Worm (Caenorhabditis elegans) whole organism, young adult: Measurements from ENCODE around the gene twk-21.

Experiments used
- D2030.7 ChIP-seq: fragments of 200-800 bp; sonication (Bioruptor generic); IDR thresholded peaks from 2 replicates; pipeline ENCODE4 v1.3.6; 2022; ENCODE audit warnings: missing genetic modification reagents, missing genetic modification characterization, missing compliant biosample characterization
- F22D6.2 ChIP-seq: sonication (generic microtip); optimal IDR thresholded peaks from 2 replicates; lab custom pipeline; 2016; ENCODE audit warnings: mild to moderate bottlenecking, missing genetic modification characterization, missing compliant biosample characterization
- F23B12.7 ChIP-seq: sonication (generic microtip); optimal IDR thresholded peaks from 2 replicates; lab custom pipeline; 2017; ENCODE audit warnings: missing genetic modification characterization, mild to moderate bottlenecking, missing compliant biosample characterization, antibody characterized with exemption, moderate library complexity; ENCODE audit not compliant: insufficient read depth
- F33H1.4 ChIP-seq: fragments of 200-800 bp; sonication (Bioruptor generic); IDR thresholded peaks from 2 replicates; pipeline ENCODE4 v1.3.6; 2022; ENCODE audit warnings: missing genetic modification reagents, missing genetic modification characterization, missing compliant biosample characterization
- F37B4.10 ChIP-seq: fragments of 200-800 bp; sonication (Bioruptor generic); IDR thresholded peaks from 2 replicates; pipeline ENCODE4 v1.3.6; 2022; ENCODE audit warnings: missing genetic modification characterization, missing compliant biosample characterization
- F49E8.2 ChIP-seq: sonication (generic microtip); optimal IDR thresholded peaks from 3 replicates; lab custom pipeline; 2017; ENCODE audit warnings: missing genetic modification characterization, mild to moderate bottlenecking, missing compliant biosample characterization, antibody characterized with exemption, moderate library complexity; ENCODE audit not compliant: insufficient read depth
- F57C9.4 ChIP-seq: sonication (generic microtip); optimal IDR thresholded peaks from 2 replicates; lab custom pipeline; 2017; ENCODE audit warnings: mild to moderate bottlenecking, missing genetic modification characterization, missing compliant biosample characterization
- Y53F4B.3 ChIP-seq: fragments of 200-800 bp; sonication (Bioruptor generic); IDR thresholded peaks from 2 replicates; pipeline ENCODE4 v1.3.6; 2022; ENCODE audit warnings: missing genetic modification reagents, missing genetic modification characterization, missing compliant biosample characterization
- Y67H2A.10 ChIP-seq: fragments of 200-800 bp; sonication (Bioruptor generic); conservative IDR thresholded peaks from 2 replicates; pipeline ENCODE4 v1.3.6; 2022; ENCODE audit warnings: missing genetic modification reagents, missing genetic modification characterization, missing compliant biosample characterization
- Y79H2A.3 ChIP-seq: fragments of 200-800 bp; sonication (Bioruptor generic); conservative IDR thresholded peaks from 2 replicates; pipeline ENCODE4 v1.3.6; 2022; ENCODE audit warnings: missing genetic modification reagents, missing genetic modification characterization, missing compliant biosample characterization
- Y95B8A.8 ChIP-seq: fragments of 200-800 bp; sonication (Bioruptor generic); IDR thresholded peaks from 2 replicates; pipeline ENCODE4 v1.3.6; 2022; ENCODE audit warnings: missing genetic modification reagents, missing genetic modification characterization, missing compliant biosample characterization
- akir-1 ChIP-seq: fragments of 200-800 bp; sonication (Bioruptor generic); optimal IDR thresholded peaks from 2 replicates; lab custom pipeline; 2018; ENCODE audit warnings: mild to moderate bottlenecking, missing genetic modification characterization, moderate library complexity, missing compliant biosample characterization
- aptf-2 ChIP-seq: fragments of 200-800 bp; sonication (Bioruptor generic); conservative IDR thresholded peaks from 2 replicates; pipeline ENCODE4 v1.3.6; 2022; ENCODE audit warnings: missing genetic modification reagents, missing genetic modification characterization, missing compliant biosample characterization
- bed-2 ChIP-seq: fragments of 200-800 bp; sonication (Bioruptor generic); IDR thresholded peaks from 2 replicates; pipeline ENCODE4 v1.3.6; 2022; ENCODE audit warnings: missing genetic modification reagents, missing genetic modification characterization, missing compliant biosample characterization
- cebp-2 ChIP-seq: fragments of 200-800 bp; sonication (Bioruptor generic); IDR thresholded peaks from 2 replicates; pipeline ENCODE4 v1.3.6; 2022; ENCODE audit warnings: missing genetic modification characterization, missing compliant biosample characterization
- ceh-58 ChIP-seq: fragments of 200-800 bp; sonication (Bioruptor generic); IDR thresholded peaks from 2 replicates; pipeline ENCODE4 v1.3.6; 2022; ENCODE audit warnings: missing genetic modification characterization, missing compliant biosample characterization
- ceh-79 ChIP-seq: sonication (generic microtip); optimal IDR thresholded peaks from 2 replicates; lab custom pipeline; 2017; ENCODE audit warnings: mild to moderate bottlenecking, missing genetic modification characterization, missing compliant biosample characterization
- ceh-91 ChIP-seq: fragments of 200-800 bp; sonication (Bioruptor generic); IDR thresholded peaks from 2 replicates; pipeline ENCODE4 v1.3.6; 2022; ENCODE audit warnings: missing genetic modification reagents, missing genetic modification characterization, missing compliant biosample characterization
- chd-7 ChIP-seq: sonication (generic microtip); optimal IDR thresholded peaks from 2 replicates; lab custom pipeline; 2016; ENCODE audit warnings: mild to moderate bottlenecking, missing genetic modification characterization, moderate library complexity, missing compliant biosample characterization
- gei-17 ChIP-seq: fragments of 200-800 bp; sonication (Bioruptor generic); optimal IDR thresholded peaks from 2 replicates; lab custom pipeline; 2018; ENCODE audit warnings: mild to moderate bottlenecking, missing genetic modification characterization, missing compliant biosample characterization
- hlh-26 ChIP-seq: fragments of 200-800 bp; sonication (Bioruptor generic); conservative IDR thresholded peaks from 2 replicates; pipeline ENCODE4 v1.3.6; 2022; ENCODE audit warnings: missing genetic modification reagents, missing genetic modification characterization, missing compliant biosample characterization
- hmg-1.2 ChIP-seq: fragments of 200-800 bp; sonication (Bioruptor generic); IDR thresholded peaks from 2 replicates; pipeline ENCODE4 v1.3.6; 2022; ENCODE audit warnings: missing genetic modification reagents, missing genetic modification characterization, missing compliant biosample characterization
- hmg-20 ChIP-seq: fragments of 200-800 bp; sonication (Bioruptor generic); IDR thresholded peaks from 2 replicates; pipeline ENCODE4 v1.3.6; 2022; ENCODE audit warnings: missing genetic modification reagents, missing genetic modification characterization, missing compliant biosample characterization
- hrde-1 ChIP-seq: sonication (generic microtip); optimal IDR thresholded peaks from 2 replicates; lab custom pipeline; 2016; ENCODE audit warnings: missing genetic modification characterization, mild to moderate bottlenecking, missing compliant biosample characterization, moderate library complexity, missing genotype, missing genetic modification reagents, borderline replicate concordance
- lir-1 ChIP-seq: fragments of 200-800 bp; sonication (Bioruptor generic); conservative IDR thresholded peaks from 2 replicates; pipeline ENCODE4 v1.3.6; 2022; ENCODE audit warnings: missing genetic modification reagents, missing genetic modification characterization, missing compliant biosample characterization
- lsl-1 ChIP-seq: fragments of 200-800 bp; sonication (Bioruptor generic); optimal IDR thresholded peaks from 2 replicates; lab custom pipeline; 2018; ENCODE audit warnings: mild to moderate bottlenecking, missing genetic modification characterization, moderate library complexity, missing compliant biosample characterization
- lsy-27 ChIP-seq: sonication (generic microtip); optimal IDR thresholded peaks from 2 replicates; lab custom pipeline; 2017; ENCODE audit warnings: missing genetic modification characterization, mild to moderate bottlenecking, missing compliant biosample characterization, antibody characterized with exemption, missing genotype, borderline replicate concordance; ENCODE audit not compliant: insufficient read depth
- madf-6 ChIP-seq: fragments of 200-800 bp; sonication (Bioruptor generic); IDR thresholded peaks from 2 replicates; pipeline ENCODE4 v1.3.6; 2022; ENCODE audit warnings: missing genetic modification reagents, missing genetic modification characterization, missing compliant biosample characterization
- madf-8 ChIP-seq: fragments of 200-800 bp; sonication (Bioruptor generic); conservative IDR thresholded peaks from 2 replicates; pipeline ENCODE4 v1.3.6; 2022; ENCODE audit warnings: missing genetic modification reagents, missing genetic modification characterization, missing compliant biosample characterization
- mcd-1 ChIP-seq: fragments of 200-800 bp; sonication (Bioruptor generic); IDR thresholded peaks from 2 replicates; pipeline ENCODE4 v1.3.6; 2022; ENCODE audit warnings: missing genetic modification reagents, missing genetic modification characterization, missing compliant biosample characterization
- mel-28 ChIP-seq: sonication (generic microtip); optimal IDR thresholded peaks from 2 replicates; lab custom pipeline; 2016; ENCODE audit warnings: borderline replicate concordance, mild to moderate bottlenecking, missing genetic modification characterization, missing compliant biosample characterization
- mes-4 ChIP-seq: sonication (generic microtip); optimal IDR thresholded peaks from 2 replicates; lab custom pipeline; 2016; ENCODE audit warnings: missing genotype, missing genetic modification characterization, missing compliant biosample characterization
- mxl-1 ChIP-seq: sonication (generic microtip); optimal IDR thresholded peaks from 2 replicates; lab custom pipeline; 2016; ENCODE audit warnings: missing genetic modification characterization, missing compliant biosample characterization
- nfya-1 ChIP-seq: sonication (generic microtip); optimal IDR thresholded peaks from 2 replicates; lab custom pipeline; 2017; ENCODE audit warnings: antibody characterized with exemption, missing compliant biosample characterization, missing genetic modification characterization, borderline replicate concordance; ENCODE audit not compliant: insufficient read depth
- nfya-2 ChIP-seq: fragments of 200-800 bp; sonication (Bioruptor generic); IDR thresholded peaks from 2 replicates; pipeline ENCODE4 v1.3.6; 2022; ENCODE audit warnings: missing genetic modification reagents, missing genetic modification characterization, missing compliant biosample characterization
- nhr-120 ChIP-seq: fragments of 200-800 bp; sonication (Bioruptor generic); IDR thresholded peaks from 2 replicates; pipeline ENCODE4 v1.3.6; 2022; ENCODE audit warnings: missing genetic modification characterization, missing compliant biosample characterization
- nhr-27 ChIP-seq: fragments of 200-800 bp; sonication (Bioruptor generic); optimal IDR thresholded peaks from 2 replicates; lab custom pipeline; 2018; ENCODE audit warnings: mild to moderate bottlenecking, missing genetic modification characterization, moderate library complexity, missing compliant biosample characterization
- sdz-38 ChIP-seq: sonication (generic microtip); optimal IDR thresholded peaks from 2 replicates; lab custom pipeline; 2016; ENCODE audit warnings: missing genotype, missing genetic modification characterization, missing compliant biosample characterization
- sea-2 ChIP-seq: fragments of 200-800 bp; sonication (Bioruptor generic); IDR thresholded peaks from 2 replicates; pipeline ENCODE4 v1.3.6; 2022; ENCODE audit warnings: missing genetic modification characterization, missing compliant biosample characterization
- snpc-3.4 ChIP-seq: sonication (generic microtip); optimal IDR thresholded peaks from 2 replicates; lab custom pipeline; 2017; ENCODE audit warnings: missing genetic modification characterization, mild to moderate bottlenecking, missing compliant biosample characterization, antibody characterized with exemption, moderate library complexity, missing genotype, missing genetic modification reagents
- snpc-4 ChIP-seq, 5 experiments: fragments of 150-350 bp in 1 of 5; sonication (generic microtip) in 4 of 5; optimal IDR thresholded peaks; 2 replicates each; lab custom pipeline; 2014 to 2018; ENCODE audit warnings: missing genetic modification characterization in 5 of 5, missing biosample characterization in 3 of 5, antibody characterized with exemption in 2 of 5, mild to moderate bottlenecking in 2 of 5, missing compliant biosample characterization in 2 of 5, missing genotype in 2 of 5, moderate library complexity in 2 of 5, missing genetic modification reagents in 1 of 5
- sptf-2 ChIP-seq: fragments of 200-800 bp; sonication (Bioruptor generic); optimal IDR thresholded peaks from 2 replicates; lab custom pipeline; 2018; ENCODE audit warnings: mild to moderate bottlenecking, missing genetic modification characterization, missing compliant biosample characterization
- unc-62 ChIP-seq: fragments of 150-350 bp; optimal IDR thresholded peaks from 2 replicates; lab custom pipeline; 2014; ENCODE audit warnings: missing biosample characterization, missing genetic modification reagents, missing genetic modification characterization
- zfh-2 ChIP-seq: fragments of 200-800 bp; sonication (Bioruptor generic); conservative IDR thresholded peaks from 2 replicates; pipeline ENCODE4 v1.3.6; 2022; ENCODE audit warnings: missing genetic modification reagents, missing genetic modification characterization, missing compliant biosample characterization
- zim-3 ChIP-seq: sonication (generic microtip); optimal IDR thresholded peaks from 2 replicates; lab custom pipeline; 2017; ENCODE audit warnings: mild to moderate bottlenecking, missing genetic modification characterization, moderate library complexity, missing compliant biosample characterization
- ztf-22 ChIP-seq: fragments of 200-800 bp; sonication (Bioruptor generic); optimal IDR thresholded peaks from 2 replicates; lab custom pipeline; 2018; ENCODE audit warnings: mild to moderate bottlenecking, missing genetic modification characterization, moderate library complexity, missing compliant biosample characterization
- ztf-6 ChIP-seq: fragments of 200-800 bp; sonication (Bioruptor generic); IDR thresholded peaks from 2 replicates; pipeline ENCODE4 v1.3.6; 2022; ENCODE audit warnings: missing genetic modification reagents, missing genetic modification characterization, missing compliant biosample characterization

twk-21 gene

ce11 chrX:16298173-16298572, 1.5 kb upstream of the twk-21 start (continued):
- TF ChIP-seq sdz-38 (tag; lab: Kevin White, UChicago) = no peak
- TF ChIP-seq madf-6 (GFP tag; lab: Robert Waterston, UW) = no peak; the same call in 1 of the 2 replicates
- TF ChIP-seq ztf-6 (GFP tag; lab: Robert Waterston, UW) = no peak
- TF ChIP-seq gei-17 (GFP tag; lab: Kevin White, UChicago) = no peak
- peak; percentile 58; the same call in 1 of the 2 replicates for TF ChIP-seq Y79H2A.3 (GFP tag; lab: Robert Waterston, UW)
- TF ChIP-seq F37B4.10 = no peak
- no peak for TF ChIP-seq nhr-120 (GFP tag; lab: Robert Waterston, UW)
- TF ChIP-seq D2030.7 (GFP tag; lab: Robert Waterston, UW) = no peak; the same call in none of the 2 replicates
- no peak for TF ChIP-seq ceh-79 (tag; lab: Kevin White, UChicago)
- no peak for TF ChIP-seq Y53F4B.3 (GFP tag; lab: Robert Waterston, UW)
- peak; percentile 49; the same call in 1 of the 2 replicates for TF ChIP-seq mcd-1 (GFP tag; lab: Robert Waterston, UW)
- TF ChIP-seq cebp-2 (GFP tag; lab: Robert Waterston, UW) = no peak
- no peak for TF ChIP-seq chd-7 (tag; lab: Kevin White, UChicago)
- TF ChIP-seq nfya-1 (tag; lab: Kevin White, UChicago) = no peak
- peak; percentile 68 for TF ChIP-seq F23B12.7
- TF ChIP-seq unc-62 (GFP tag; lab: Kevin White, UChicago) = no peak
- peak; percentile 71 for TF ChIP-seq zim-3 (tag; lab: Kevin White, UChicago)
- TF ChIP-seq sea-2 (GFP tag; lab: Robert Waterston, UW) = no peak
- TF ChIP-seq akir-1 (GFP tag; lab: Kevin White, UChicago) = no peak
- no peak for TF ChIP-seq madf-8 (GFP tag; lab: Robert Waterston, UW)
- TF ChIP-seq hmg-20 = 0 out of 2 replicates have a peak, but pooled peaks have one; percentile 37
- TF ChIP-seq ceh-58 (GFP tag; lab: Robert Waterston, UW) = no peak
- no peak for TF ChIP-seq nfya-2 (GFP tag; lab: Robert Waterston, UW)
- TF ChIP-seq snpc-4 (GFP tag; optimal IDR thresholded peaks at IDR 0.05; lab: Kevin White, UChicago) = peak; percentile 46
- TF ChIP-seq snpc-4 (tag; optimal IDR thresholded peaks at IDR 0.05; lab: Kevin White, UChicago) = peak in 3 of 4 experiments; percentile 63 to 79 (median 73)
- no peak for TF ChIP-seq Y95B8A.8 (GFP tag; lab: Robert Waterston, UW)
- peak; percentile 62 for TF ChIP-seq mxl-1 (tag; lab: Kevin White, UChicago)
- TF ChIP-seq mel-28 (tag; lab: Kevin White, UChicago) = no peak
- TF ChIP-seq F22D6.2 = no peak
- TF ChIP-seq zfh-2 (GFP tag; lab: Robert Waterston, UW) = no peak
- TF ChIP-seq snpc-3.4 (tag; lab: Kevin White, UChicago) = peak; percentile 50
- TF ChIP-seq nhr-27 (tag; lab: Kevin White, UChicago) = no peak
- no peak for TF ChIP-seq bed-2 (GFP tag; lab: Robert Waterston, UW)
- TF ChIP-seq sptf-2 (GFP tag; lab: Kevin White, UChicago) = no peak
- TF ChIP-seq hmg-1.2 (GFP tag; lab: Robert Waterston, UW) = peak; percentile 80
- TF ChIP-seq hlh-26 (GFP tag; lab: Robert Waterston, UW) = no peak
- no peak for TF ChIP-seq lsy-27
- TF ChIP-seq ceh-91 (GFP tag; lab: Robert Waterston, UW) = no peak
- no peak for TF ChIP-seq lsl-1 (GFP tag; lab: Kevin White, UChicago)
- TF ChIP-seq hrde-1 = no peak
- peak; percentile 69 for TF ChIP-seq mes-4
- no peak for TF ChIP-seq lir-1
- TF ChIP-seq F49E8.2 (tag; lab: Kevin White, UChicago) = no peak
- TF ChIP-seq F33H1.4 = no peak
- TF ChIP-seq F57C9.4 = no peak
- TF ChIP-seq ztf-22 (GFP tag; lab: Kevin White, UChicago) = no peak
- TF ChIP-seq Y67H2A.10 = no peak
- no peak for TF ChIP-seq aptf-2 (GFP tag; lab: Robert Waterston, UW)
